Worm (Caenorhabditis elegans): Measurements from ENCODE around the gene rgef-1.

Gene rgef-1

DNA sequence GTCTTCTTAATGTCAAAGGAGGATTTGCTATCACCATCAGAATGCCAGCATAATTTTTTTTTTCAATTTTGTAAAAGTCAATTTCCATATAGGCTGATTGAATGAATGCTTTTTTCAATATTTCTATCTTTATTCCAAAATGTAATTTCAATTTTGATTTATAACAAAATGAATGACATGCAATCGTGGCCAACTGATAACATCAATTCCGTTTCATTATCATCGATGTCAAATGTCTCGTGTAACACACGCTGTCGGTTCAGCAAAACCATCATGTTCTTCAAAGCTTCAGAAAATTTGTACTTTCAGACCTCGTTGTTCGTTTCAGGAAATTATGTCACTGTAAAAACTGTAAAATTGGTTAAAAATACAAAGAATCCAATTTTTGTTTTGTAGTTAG, 54.5 kb downstream of the rgef-1 start (continued):
- no peak for TF ChIP-seq dmd-9 (GFP tag; IDR thresholded peaks at IDR 0.05)
- TF ChIP-seq dve-1 (tag; optimal IDR thresholded peaks at IDR 0.05; ENCODE audit: insufficient read depth), result peak; percentile 68
- TF ChIP-seq pha-4 (GFP tag; IDR thresholded peaks at IDR 0.05), result no peak
- no peak for TF ChIP-seq pha-4 (tag; optimal IDR thresholded peaks at IDR 0.05)
- no peak for TF ChIP-seq ama-1 (optimal IDR thresholded peaks at IDR 0.05)
- peak in 1 of 2 experiments; percentile 37 for TF ChIP-seq mdl-1 (tag; optimal IDR thresholded peaks at IDR 0.05)
- TF ChIP-seq lin-29 (GFP tag; IDR thresholded peaks at IDR 0.05), result no peak
- no peak for TF ChIP-seq ceh-62 (tag; optimal IDR thresholded peaks at IDR 0.05)
- no peak for TF ChIP-seq mdt-29 (GFP tag; IDR thresholded peaks at IDR 0.05)
- no peak for TF ChIP-seq madf-5 (GFP tag; IDR thresholded peaks at IDR 0.05)
- TF ChIP-seq lsy-2 (tag; optimal IDR thresholded peaks at IDR 0.05), result no peak
- TF ChIP-seq mep-1 (tag; optimal IDR thresholded peaks at IDR 0.05), result peak; percentile 15
- TF ChIP-seq set-16 (GFP tag; IDR thresholded peaks at IDR 0.05), result no peak
- no peak for TF ChIP-seq egl-43 (GFP tag; IDR thresholded peaks at IDR 0.05)
- TF ChIP-seq ceh-20 (GFP tag; IDR thresholded peaks at IDR 0.05), result peak; percentile 90
- TF ChIP-seq attf-4 (tag; optimal IDR thresholded peaks at IDR 0.05), result no peak
- TF ChIP-seq Y48G9A.11 (GFP tag; IDR thresholded peaks at IDR 0.05), result no peak
- TF ChIP-seq dpl-1 (GFP tag; optimal IDR thresholded peaks at IDR 0.05), result no peak
- TF ChIP-seq mxl-3 (GFP tag; optimal IDR thresholded peaks at IDR 0.05), result peak; percentile 83
- no peak for TF ChIP-seq rbr-2 (tag; optimal IDR thresholded peaks at IDR 0.05)
- TF ChIP-seq ceh-82 (tag; optimal IDR thresholded peaks at IDR 0.05), result no peak
- no peak for TF ChIP-seq R02D3.7 (tag; optimal IDR thresholded peaks at IDR 0.05)
- no peak for TF ChIP-seq F26F4.8 (GFP tag; conservative IDR thresholded peaks at IDR 0.05)
- no peak for TF ChIP-seq ztf-7 (tag; optimal IDR thresholded peaks at IDR 0.05)
- TF ChIP-seq ceh-28 (tag; optimal IDR thresholded peaks at IDR 0.05), result no peak
- TF ChIP-seq arid-1 (GFP tag; conservative IDR thresholded peaks at IDR 0.05), result no peak
- TF ChIP-seq snpc-1.2 (GFP tag; IDR thresholded peaks at IDR 0.05), result no peak
- peak; percentile 23 for TF ChIP-seq hlh-11 (tag; optimal IDR thresholded peaks at IDR 0.05)
- no peak for TF ChIP-seq nhr-237 (tag; optimal IDR thresholded peaks at IDR 0.05)
- TF ChIP-seq madf-9 (GFP tag; conservative IDR thresholded peaks at IDR 0.05), result no peak
- peak; percentile 96 for TF ChIP-seq php-3 (GFP tag; IDR thresholded peaks at IDR 0.05)
- TF ChIP-seq tag-97 (GFP tag; IDR thresholded peaks at IDR 0.05), result no peak
- TF ChIP-seq daf-19 (GFP tag; conservative IDR thresholded peaks at IDR 0.05), result no peak
- no peak for TF ChIP-seq F49E8.2 (tag; optimal IDR thresholded peaks at IDR 0.05; ENCODE audit: borderline replicate concordance)
- TF ChIP-seq pqm-1 (tag; optimal IDR thresholded peaks at IDR 0.05), result peak; percentile 71
- no peak for TF ChIP-seq nhr-77 (tag; optimal IDR thresholded peaks at IDR 0.05)

All from whole organism, L4 larva.